Fruit fly (Drosophila melanogaster) S2 (cell line): ENCODE measurements around the gene by.

ENCODE experiments used
- CG8478 ChIP-seq: fragments of >200 bp; optimal IDR thresholded peaks from 2 replicates; lab custom pipeline; 2018
- CTCF ChIP-seq, 2 experiments: fragments of >200 bp; optimal IDR thresholded peaks; 2 replicates each; lab custom pipeline; 2018

- no peak for TF ChIP-seq CG8478 (lab: Kevin White, UChicago)
- no peak for TF ChIP-seq CTCF (optimal IDR thresholded peaks at IDR 0.05; lab: Kevin White, UChicago)
Observed at dm6 chr3R:9499238-9499637, 33.6 kb downstream of the by start.
